Worm (Caenorhabditis elegans) whole organism, L4/young adult: ENCODE results near the gene C06G3.3.

Experiments
- W03F9.2 ChIP-seq: fragments of 150-350 bp; optimal IDR thresholded peaks from 2 replicates; lab custom pipeline; 2014; ENCODE audit warnings: missing biosample characterization, missing genetic modification characterization
- dao-5 ChIP-seq: sonication (generic microtip); optimal IDR thresholded peaks from 2 replicates; lab custom pipeline; 2016; ENCODE audit warnings: missing genotype, missing genetic modification characterization, moderate library complexity, missing compliant biosample characterization
- him-1 ChIP-seq: sonication (generic microtip); optimal IDR thresholded peaks from 2 replicates; lab custom pipeline; 2016; ENCODE audit warnings: missing genotype, missing genetic modification reagents, missing genetic modification characterization, missing compliant biosample characterization

ce11 chrIV:7031019-7031418 lies 4.9 kb upstream of the C06G3.3 start:
- TF ChIP-seq W03F9.2 (tag; lab: Kevin White, UChicago) (no peak), him-1 (tag; lab: Kevin White, UChicago) (no peak), dao-5 (tag; lab: Kevin White, UChicago) (no peak)
